Worm (Caenorhabditis elegans) whole organism, L4 larva: ENCODE results near the gene tbc-13.
A peak's percentile ranks its signal among the peaks of the same experiment; 100 is the strongest.

Source experiments
- D1046.2 ChIP-seq: fragments of 200-800 bp; sonication (Bioruptor generic); IDR thresholded peaks from 2 replicates; pipeline ENCODE4 v1.3.6; 2022; ENCODE audit warnings: missing genetic modification characterization, missing compliant biosample characterization
- F10B5.3 ChIP-seq: sonication (generic microtip); optimal IDR thresholded peaks from 2 replicates; lab custom pipeline; 2016; ENCODE audit warnings: mild to moderate bottlenecking, missing genetic modification characterization, missing compliant biosample characterization
- F44E2.7 ChIP-seq: fragments of 200-800 bp; sonication (Bioruptor generic); IDR thresholded peaks from 2 replicates; pipeline ENCODE4 v2.1.2; 2022; ENCODE audit warnings: missing genetic modification characterization, missing compliant biosample characterization
- T26A8.4 ChIP-seq: fragments of 200-800 bp; sonication (Bioruptor generic); IDR thresholded peaks from 2 replicates; pipeline ENCODE4 v1.3.6; 2022; ENCODE audit warnings: missing genetic modification characterization, missing compliant biosample characterization
- Y105C5A.15 ChIP-seq: fragments of 200-800 bp; sonication (Bioruptor generic); IDR thresholded peaks from 2 replicates; pipeline ENCODE4 v1.3.6; 2022; ENCODE audit warnings: missing genetic modification characterization, missing compliant biosample characterization
- Y5F2A.4 ChIP-seq: fragments of 200-800 bp; sonication (Bioruptor generic); optimal IDR thresholded peaks from 2 replicates; lab custom pipeline; 2018; ENCODE audit warnings: mild to moderate bottlenecking, missing genetic modification characterization, missing compliant biosample characterization
- ZK337.2 ChIP-seq: fragments of 200-800 bp; sonication (Bioruptor generic); IDR thresholded peaks from 2 replicates; pipeline ENCODE4 v1.3.6; 2022; ENCODE audit warnings: missing genetic modification reagents, missing genetic modification characterization, missing compliant biosample characterization
- aha-1 ChIP-seq: fragments of 150-350 bp; peaks from one replicate; lab custom pipeline; 2014; ENCODE audit warnings: missing biosample characterization, missing genetic modification characterization
- ceh-20 ChIP-seq: fragments of 200-800 bp; sonication (Bioruptor generic); IDR thresholded peaks from 2 replicates; pipeline ENCODE4 v1.3.6; 2022; ENCODE audit warnings: missing genetic modification reagents, missing genetic modification characterization, missing compliant biosample characterization
- ceh-82 ChIP-seq: sonication (generic microtip); optimal IDR thresholded peaks from 2 replicates; lab custom pipeline; 2017; ENCODE audit warnings: missing biosample characterization, missing genetic modification characterization
- cey-2 ChIP-seq: sonication (generic microtip); optimal IDR thresholded peaks from 3 replicates; lab custom pipeline; 2017; ENCODE audit warnings: missing genetic modification characterization, mild to moderate bottlenecking, missing compliant biosample characterization, antibody characterized with exemption, borderline replicate concordance; ENCODE audit not compliant: insufficient read depth
- daf-16 ChIP-seq, 3 experiments: sonication (generic microtip); optimal IDR thresholded peaks; 2 replicates each; lab custom pipeline; 2016 to 2017; ENCODE audit warnings: missing genetic modification characterization in 3 of 3, missing genetic modification reagents in 3 of 3, mild to moderate bottlenecking in 2 of 3, missing compliant biosample characterization in 2 of 3, missing biosample characterization in 1 of 3, moderate library complexity in 1 of 3
- daf-19 ChIP-seq: fragments of 200-800 bp; sonication (Bioruptor generic); conservative IDR thresholded peaks from 2 replicates; pipeline ENCODE4 v1.3.6; 2022; ENCODE audit warnings: missing genetic modification characterization, missing compliant biosample characterization
- daf-8 ChIP-seq: fragments of 200-800 bp; sonication (Bioruptor generic); IDR thresholded peaks from 2 replicates; pipeline ENCODE4 v1.3.6; 2022; ENCODE audit warnings: missing genetic modification characterization, missing compliant biosample characterization
- dmd-6 ChIP-seq: fragments of 200-800 bp; sonication (Bioruptor generic); IDR thresholded peaks from 2 replicates; pipeline ENCODE4 v1.3.6; 2022; ENCODE audit warnings: missing genetic modification reagents, missing genetic modification characterization, missing compliant biosample characterization
- dmd-8 ChIP-seq: fragments of 200-800 bp; sonication (Bioruptor generic); IDR thresholded peaks from 2 replicates; pipeline ENCODE4 v1.3.6; 2022; ENCODE audit warnings: missing genetic modification characterization, missing compliant biosample characterization
- dpl-1 ChIP-seq: fragments of 150-350 bp; optimal IDR thresholded peaks from 2 replicates; lab custom pipeline; 2014; ENCODE audit warnings: missing biosample characterization, missing genetic modification reagents, missing genetic modification characterization
- dve-1 ChIP-seq: sonication (generic microtip); optimal IDR thresholded peaks from 2 replicates; lab custom pipeline; 2017; ENCODE audit warnings: antibody characterized with exemption, mild to moderate bottlenecking, missing genetic modification characterization, missing compliant biosample characterization; ENCODE audit not compliant: insufficient read depth
- egl-27 ChIP-seq: sonication (generic microtip); optimal IDR thresholded peaks from 3 replicates; lab custom pipeline; 2017; ENCODE audit warnings: missing biosample characterization, missing genetic modification reagents, missing genetic modification characterization
- egl-43 ChIP-seq: fragments of 200-800 bp; sonication (Bioruptor generic); IDR thresholded peaks from 2 replicates; pipeline ENCODE4 v1.3.6; 2022; ENCODE audit warnings: missing genetic modification reagents, missing genetic modification characterization, missing compliant biosample characterization
- gei-8 ChIP-seq: fragments of 200-800 bp; sonication (Bioruptor generic); optimal IDR thresholded peaks from 2 replicates; lab custom pipeline; 2018; ENCODE audit warnings: mild to moderate bottlenecking, missing genetic modification characterization, missing compliant biosample characterization
- hif-1 ChIP-seq, 2 experiments: sonication (generic microtip); optimal IDR thresholded peaks; 2 replicates each; lab custom pipeline; 2016 to 2017; ENCODE audit warnings: missing compliant biosample characterization in 2 of 2, missing genetic modification characterization in 2 of 2, missing genetic modification reagents in 2 of 2, missing genotype in 2 of 2, mild to moderate bottlenecking in 1 of 2
- hlh-11 ChIP-seq: fragments of 200-800 bp; sonication (Bioruptor generic); optimal IDR thresholded peaks from 2 replicates; lab custom pipeline; 2018; ENCODE audit warnings: mild to moderate bottlenecking, missing genetic modification characterization, missing compliant biosample characterization
- hlh-30 ChIP-seq: sonication (generic microtip); optimal IDR thresholded peaks from 2 replicates; lab custom pipeline; 2017; ENCODE audit warnings: antibody characterized with exemption, mild to moderate bottlenecking, missing genetic modification characterization, missing compliant biosample characterization; ENCODE audit not compliant: insufficient read depth
- hmg-1.1 ChIP-seq: fragments of 200-800 bp; sonication (Bioruptor generic); IDR thresholded peaks from 2 replicates; pipeline ENCODE4 v1.3.6; 2022; ENCODE audit warnings: missing genetic modification reagents, missing genetic modification characterization, missing compliant biosample characterization
- lin-15B ChIP-seq: fragments of 150-350 bp; sonication (generic microtip); optimal IDR thresholded peaks from 3 replicates; lab custom pipeline; 2014; ENCODE audit warnings: missing biosample characterization, missing genetic modification characterization
- lsy-2 ChIP-seq, 2 experiments: fragments of 150-350 bp in 1 of 2; sonication (generic microtip) in 1 of 2; optimal IDR thresholded peaks; 2 replicates each; lab custom pipeline; 2014 to 2017; ENCODE audit warnings: missing biosample characterization in 2 of 2, missing genetic modification characterization in 2 of 2
- madf-5 ChIP-seq, 2 experiments: fragments of 200-800 bp; sonication (Bioruptor generic); IDR thresholded peaks; 2 replicates each; pipeline ENCODE4 v1.3.6; 2022; ENCODE audit warnings: missing compliant biosample characterization in 2 of 2, missing genetic modification characterization in 2 of 2
- mdl-1 ChIP-seq, 2 experiments: fragments of 150-350 bp in 1 of 2; sonication (generic microtip) in 1 of 2; optimal IDR thresholded peaks; 2 replicates each; lab custom pipeline; 2014 to 2017; ENCODE audit warnings: missing biosample characterization in 2 of 2, missing genetic modification characterization in 2 of 2
- mdt-29 ChIP-seq: fragments of 200-800 bp; sonication (Bioruptor generic); IDR thresholded peaks from 2 replicates; pipeline ENCODE4 v1.3.6; 2022; ENCODE audit warnings: missing genetic modification reagents, missing genetic modification characterization, missing compliant biosample characterization
- mep-1 ChIP-seq: fragments of 150-350 bp; sonication (generic microtip); optimal IDR thresholded peaks from 3 replicates; lab custom pipeline; 2014; ENCODE audit warnings: missing biosample characterization, missing genetic modification characterization
- mes-2 ChIP-seq: sonication (generic microtip); optimal IDR thresholded peaks from 2 replicates; lab custom pipeline; 2016; ENCODE audit warnings: missing genotype, mild to moderate bottlenecking, missing genetic modification characterization, missing compliant biosample characterization; ENCODE audit not compliant: poor library complexity, severe bottlenecking
- nhr-11 ChIP-seq: fragments of 150-350 bp; optimal IDR thresholded peaks from 2 replicates; lab custom pipeline; 2014; ENCODE audit warnings: missing biosample characterization, missing genetic modification characterization
- nhr-237 ChIP-seq: sonication (generic microtip); optimal IDR thresholded peaks from 2 replicates; lab custom pipeline; 2017; ENCODE audit warnings: missing biosample characterization, missing genetic modification characterization
- nhr-28 ChIP-seq: fragments of 150-350 bp; optimal IDR thresholded peaks from 2 replicates; lab custom pipeline; 2014; ENCODE audit warnings: missing biosample characterization, missing genetic modification characterization
- nhr-41 ChIP-seq: fragments of 200-800 bp; sonication (Bioruptor generic); IDR thresholded peaks from 2 replicates; pipeline ENCODE4 v1.3.6; 2022; ENCODE audit warnings: missing genetic modification reagents, missing genetic modification characterization, missing compliant biosample characterization
- nhr-6 ChIP-seq: fragments of 150-350 bp; optimal IDR thresholded peaks from 2 replicates; lab custom pipeline; 2014; ENCODE audit warnings: missing biosample characterization, missing genetic modification characterization
- nhr-77 ChIP-seq: fragments of 150-350 bp; optimal IDR thresholded peaks from 2 replicates; lab custom pipeline; 2014; ENCODE audit warnings: missing biosample characterization, missing genetic modification characterization
- pha-4 ChIP-seq, 2 experiments: fragments of 150-350 bp in 1 of 2; fragments of 200-800 bp in 1 of 2; sonication (Bioruptor generic) in 1 of 2; IDR thresholded peaks in 1 of 2; optimal IDR thresholded peaks in 1 of 2; 2 replicates each; pipeline versions ENCODE4 v1.3.6 to Lab custom; 2014 to 2022; ENCODE audit warnings: missing genetic modification characterization in 2 of 2, missing genetic modification reagents in 2 of 2, missing biosample characterization in 1 of 2, missing compliant biosample characterization in 1 of 2
- pqm-1 ChIP-seq: sonication (generic microtip); optimal IDR thresholded peaks from 2 replicates; lab custom pipeline; 2017; ENCODE audit warnings: missing biosample characterization, missing genetic modification characterization
- rbr-2 ChIP-seq: sonication (generic microtip); optimal IDR thresholded peaks from 2 replicates; lab custom pipeline; 2016; ENCODE audit warnings: missing genotype, missing genetic modification characterization, missing compliant biosample characterization
- sdz-12 ChIP-seq: fragments of 200-800 bp; sonication (Bioruptor generic); optimal IDR thresholded peaks from 2 replicates; lab custom pipeline; 2018; ENCODE audit warnings: mild to moderate bottlenecking, missing genetic modification characterization, missing compliant biosample characterization
- set-16 ChIP-seq: fragments of 200-800 bp; sonication (Bioruptor generic); IDR thresholded peaks from 2 replicates; pipeline ENCODE4 v1.3.6; 2022; ENCODE audit warnings: missing genetic modification reagents, missing genetic modification characterization, missing compliant biosample characterization
- tra-1 ChIP-seq: fragments of 200-800 bp; sonication (Bioruptor generic); IDR thresholded peaks from 2 replicates; pipeline ENCODE4 v1.3.6; 2022; ENCODE audit warnings: missing genetic modification reagents, missing genetic modification characterization, missing compliant biosample characterization
- unc-130 ChIP-seq: sonication (generic microtip); optimal IDR thresholded peaks from 2 replicates; lab custom pipeline; 2016; ENCODE audit warnings: missing genetic modification reagents, missing genetic modification characterization, missing compliant biosample characterization
- unc-39 ChIP-seq: sonication (generic microtip); optimal IDR thresholded peaks from 2 replicates; lab custom pipeline; 2017; ENCODE audit warnings: missing biosample characterization, missing genetic modification characterization
- unc-62 ChIP-seq, 3 experiments: fragments of 150-350 bp in 1 of 3; sonication (generic microtip); optimal IDR thresholded peaks in 2 of 3; peaks in 1 of 3; 1 replicate in 1 of 3; 2 replicates in 2 of 3; lab custom pipeline; 2014 to 2017; ENCODE audit warnings: missing biosample characterization in 3 of 3, missing genetic modification characterization in 3 of 3, missing genetic modification reagents in 3 of 3, missing genotype in 1 of 3
- vab-7 ChIP-seq: fragments of 200-800 bp; sonication (Bioruptor generic); IDR thresholded peaks from 2 replicates; pipeline ENCODE4 v1.3.6; 2022; ENCODE audit warnings: missing genetic modification reagents, missing genetic modification characterization, missing compliant biosample characterization
- zip-2 ChIP-seq: fragments of 150-350 bp; optimal IDR thresholded peaks from 2 replicates; lab custom pipeline; 2014; ENCODE audit warnings: missing biosample characterization, missing genetic modification characterization

tbc-13 gene

DNA sequence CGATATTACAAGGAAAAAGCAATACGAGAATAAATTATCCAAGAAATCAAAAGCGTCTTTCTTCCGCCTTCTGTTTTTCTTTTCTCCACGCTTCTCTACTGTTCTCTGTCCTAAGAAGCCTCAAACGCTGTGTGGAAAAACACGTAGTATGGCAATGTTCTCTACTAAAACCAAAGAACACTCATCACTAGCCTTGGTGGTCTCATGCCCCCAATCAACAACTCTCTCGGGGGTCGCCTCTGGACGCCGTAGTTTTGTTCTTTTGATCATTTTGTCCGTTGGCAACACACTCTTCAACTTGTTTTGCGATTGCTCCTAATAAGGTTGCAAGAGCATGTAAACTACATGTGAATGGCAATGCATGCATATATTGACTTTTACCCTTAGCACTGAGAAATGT, 32.5 kb downstream of the tbc-13 start:
- TF ChIP-seq nhr-11 (peak; percentile 63), pqm-1 (tag; lab: Kevin White, UChicago) (no peak), hlh-11 (tag; lab: Kevin White, UChicago) (peak; percentile 50), madf-5 (GFP tag; IDR thresholded peaks at IDR 0.05; lab: Robert Waterston, UW) (no peak), dve-1 (tag; lab: Kevin White, UChicago) (peak; percentile 26), nhr-41 (GFP tag; lab: Robert Waterston, UW) (no peak), vab-7 (GFP tag; lab: Robert Waterston, UW) (no peak), T26A8.4 (GFP tag; lab: Robert Waterston, UW) (peak; percentile 12; the same call in 1 of the 2 replicates), ZK337.2 (no peak), hlh-30 (tag; lab: Kevin White, UChicago) (peak; percentile 82), ceh-20 (GFP tag; lab: Robert Waterston, UW) (peak; percentile 46; the same call in 1 of the 2 replicates), egl-27 (tag; lab: Kevin White, UChicago) (no peak), dpl-1 (GFP tag; lab: Kevin White, UChicago) (peak; percentile 21), unc-130 (GFP tag; lab: Kevin White, UChicago) (no peak), lin-15B (tag; lab: Kevin White, UChicago) (no peak), nhr-28 (peak; percentile 43), unc-39 (tag; lab: Kevin White, UChicago) (no peak), rbr-2 (peak; percentile 19), Y5F2A.4 (no peak), egl-43 (GFP tag; lab: Robert Waterston, UW) (no peak), gei-8 (GFP tag; lab: Kevin White, UChicago) (peak; percentile 4), cey-2 (no peak), daf-19 (GFP tag; lab: Robert Waterston, UW) (0 out of 2 replicates have a peak, but pooled peaks have one; percentile 24), tra-1 (GFP tag; lab: Robert Waterston, UW) (0 out of 2 replicates have a peak, but pooled peaks have one; percentile 48), F44E2.7 (GFP tag; lab: Robert Waterston, UW) (no peak), daf-8 (GFP tag; lab: Robert Waterston, UW) (no peak), mdl-1 (tag; optimal IDR thresholded peaks at IDR 0.05; lab: Kevin White, UChicago) (peak in 1 of 2 experiments; percentile 80), unc-62 (GFP tag; optimal IDR thresholded peaks at IDR 0.05 in 1 of 2; lab: Kevin White, UChicago) (peak in 1 of 2 experiments; percentile 35), unc-62 (tag; optimal IDR thresholded peaks at IDR 0.05; lab: Kevin White, UChicago) (no peak), sdz-12 (no peak), hmg-1.1 (GFP tag; lab: Robert Waterston, UW) (peak; percentile 14; the same call in 1 of the 2 replicates), Y105C5A.15 (no peak), F10B5.3 (tag; lab: Kevin White, UChicago) (no peak), mdt-29 (GFP tag; lab: Robert Waterston, UW) (0 out of 2 replicates have a peak, but pooled peaks have one; percentile 24), aha-1 (tag; lab: Kevin White, UChicago) (peak; percentile 92), nhr-77 (tag; lab: Kevin White, UChicago) (peak; percentile 40), nhr-6 (peak; percentile 22), lsy-2 (tag; optimal IDR thresholded peaks at IDR 0.05; lab: Kevin White, UChicago) (peak in 1 of 2 experiments; percentile 70), pha-4 (GFP tag; IDR thresholded peaks at IDR 0.05; lab: Robert Waterston, UW) (no peak), pha-4 (tag; optimal IDR thresholded peaks at IDR 0.05; lab: Kevin White, UChicago) (no peak), dmd-8 (GFP tag; lab: Robert Waterston, UW) (no peak), dmd-6 (GFP tag; lab: Robert Waterston, UW) (peak; percentile 31), nhr-237 (tag; lab: Kevin White, UChicago) (no peak), ceh-82 (no peak), mes-2 (peak; percentile 22), set-16 (GFP tag; lab: Robert Waterston, UW) (no peak), zip-2 (tag; lab: Kevin White, UChicago) (no peak), hif-1 (tag; optimal IDR thresholded peaks at IDR 0.05; lab: Kevin White, UChicago) (peak in 1 of 2 experiments; percentile 94), mep-1 (tag; lab: Kevin White, UChicago) (peak; percentile 68), daf-16 (GFP tag; optimal IDR thresholded peaks at IDR 0.05; lab: Kevin White, UChicago) (peak in 1 of 2 experiments; percentile 7), daf-16 (tag; optimal IDR thresholded peaks at IDR 0.05; lab: Kevin White, UChicago) (peak; percentile 71), D1046.2 (GFP tag; lab: Robert Waterston, UW) (no peak)
